Fruit fly (Drosophila melanogaster): Measurements from ENCODE around the gene shop.

DNA sequence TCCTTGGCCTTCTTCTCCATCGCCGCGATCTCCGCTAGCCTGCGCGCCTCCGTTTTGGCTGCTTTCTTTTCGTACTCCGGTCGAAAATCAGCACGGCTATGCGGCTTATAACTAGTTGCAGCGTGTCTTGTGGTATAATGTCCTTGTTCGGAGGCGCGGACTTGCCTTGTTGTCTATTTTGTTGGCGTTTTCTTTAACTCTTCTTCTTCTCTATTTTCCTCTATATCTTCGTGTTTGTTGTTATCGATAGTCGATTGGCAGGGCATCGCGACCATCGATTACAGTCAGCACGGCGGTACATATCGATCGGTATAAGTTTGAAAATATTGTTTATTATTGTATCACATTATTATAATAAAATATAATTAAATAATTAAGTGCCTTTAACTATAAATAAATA lies 45.1 kb upstream of the shop start, which contains the start of gene Flacc:
- TF ChIP-seq cnc (optimal IDR thresholded peaks at IDR 0.05) (no peak), Mnt (GFP tag; optimal IDR thresholded peaks at IDR 0.05) (no peak), tj (GFP tag; optimal IDR thresholded peaks at IDR 0.05) (no peak), CG7045 (GFP tag; optimal IDR thresholded peaks at IDR 0.05) (no peak), cic (GFP tag; optimal IDR thresholded peaks at IDR 0.05) (no peak), CG14711 (tag; optimal IDR thresholded peaks at IDR 0.05) (no peak), kay (GFP tag; ENCODE audit: borderline replicate concordance) (no peak), pad (GFP tag; optimal IDR thresholded peaks at IDR 0.05) (no peak), Crg-1 (GFP tag; optimal IDR thresholded peaks at IDR 0.05) (no peak), toe (GFP tag; optimal IDR thresholded peaks at IDR 0.05) (no peak), CG5204 (GFP tag; optimal IDR thresholded peaks at IDR 0.05) (no peak), Clk (GFP tag; optimal IDR thresholded peaks at IDR 0.05) (no peak)
